Fruit fly (Drosophila melanogaster): ENCODE data around the gene Usp14.

Gene Usp14

dm6 chr2L:10263830-10264634 is 50.2 kb downstream of the Usp14 start, which contains the start of gene REPTOR-BP:
Gene REPTOR-BP, plus strand, starts transcription at chr2L:10264125.
- TF ChIP-seq noc (tag; optimal IDR thresholded peaks at IDR 0.05): no peak

dm6 chr2L:10263343-10263744 is 50.9 kb downstream of the Usp14 start, which contains the start of gene Rsf1:
Gene Rsf1, minus strand, starts transcription at chr2L:10263554.
- TF ChIP-seq noc (tag; optimal IDR thresholded peaks at IDR 0.05): no peak

All from whole organism, larva.